Worm (Caenorhabditis elegans) whole organism, early embryonic: ENCODE data around the gene T12D8.9.

Source experiments
- B0310.2 ChIP-seq: sonication (generic microtip); optimal IDR thresholded peaks from 2 replicates; lab custom pipeline; 2016; ENCODE audit warnings: mild to moderate bottlenecking, missing genetic modification characterization, missing compliant biosample characterization
- aly-1 ChIP-seq: sonication (generic microtip); optimal IDR thresholded peaks from 2 replicates; lab custom pipeline; 2016; ENCODE audit warnings: missing genetic modification characterization, missing compliant biosample characterization
- ama-1 ChIP-seq: fragments of 150-350 bp; optimal IDR thresholded peaks from 2 replicates; lab custom pipeline; 2014
- ceh-13 ChIP-seq: fragments of 200-800 bp; sonication (Bioruptor generic); optimal IDR thresholded peaks from 2 replicates; lab custom pipeline; 2018; ENCODE audit warnings: mild to moderate bottlenecking, missing genetic modification characterization, missing compliant biosample characterization
- ceh-36 ChIP-seq: sonication (generic microtip); optimal IDR thresholded peaks from 2 replicates; lab custom pipeline; 2016; ENCODE audit warnings: missing genetic modification characterization, inconsistent platforms, missing compliant biosample characterization
- flt-1 ChIP-seq: fragments of 200-800 bp; sonication (Bioruptor generic); IDR thresholded peaks from 2 replicates; pipeline ENCODE4 v1.3.6; 2022; ENCODE audit warnings: missing genetic modification characterization, missing compliant biosample characterization
- hnd-1 ChIP-seq: sonication (generic microtip); optimal IDR thresholded peaks from 2 replicates; lab custom pipeline; 2016; ENCODE audit warnings: missing genetic modification characterization, missing compliant biosample characterization
- scrt-1 ChIP-seq: fragments of 200-800 bp; sonication (Bioruptor generic); IDR thresholded peaks from 2 replicates; pipeline ENCODE4 v1.3.6; 2022; ENCODE audit warnings: missing genetic modification characterization, missing compliant biosample characterization
- sea-1 ChIP-seq: fragments of 200-800 bp; sonication (Bioruptor generic); conservative IDR thresholded peaks from 2 replicates; pipeline ENCODE4 v1.3.6; 2022; ENCODE audit warnings: missing genetic modification characterization, missing compliant biosample characterization
- tbx-37 ChIP-seq: fragments of 200-800 bp; sonication (Bioruptor generic); conservative IDR thresholded peaks from 2 replicates; pipeline ENCODE4 v1.3.6; 2022; ENCODE audit warnings: missing genetic modification reagents, missing genetic modification characterization, missing compliant biosample characterization

ce11 chrIII:13625650-13626430, 8.9 kb downstream of the T12D8.9 start:
- TF ChIP-seq B0310.2 (tag; lab: Kevin White, UChicago) (no peak), tbx-37 (no peak), flt-1 (GFP tag; lab: Robert Waterston, UW) (no peak), scrt-1 (GFP tag; lab: Robert Waterston, UW) (no peak), ama-1 (no peak), sea-1 (GFP tag; lab: Robert Waterston, UW) (no peak), ceh-13 (GFP tag; lab: Kevin White, UChicago) (no peak), ceh-36 (tag; lab: Kevin White, UChicago) (no peak), hnd-1 (no peak), aly-1 (tag; lab: Kevin White, UChicago) (no peak)
